Worm (Caenorhabditis elegans) whole organism, L2 larva: ENCODE data around the gene C03C10.7.

Experiments
- R02D3.7 ChIP-seq: fragments of 150-350 bp; optimal IDR thresholded peaks from 2 replicates; lab custom pipeline; 2014; ENCODE audit warnings: missing biosample characterization, missing genetic modification characterization
- ZK546.5 ChIP-seq: sonication (generic microtip); optimal IDR thresholded peaks from 2 replicates; lab custom pipeline; 2017; ENCODE audit warnings: missing biosample characterization, missing genetic modification characterization
- ama-1 ChIP-seq: fragments of 150-350 bp; optimal IDR thresholded peaks from 2 replicates; lab custom pipeline; 2018; ENCODE audit warnings: inconsistent platforms
- dmd-4 ChIP-seq: sonication (generic microtip); optimal IDR thresholded peaks from 2 replicates; lab custom pipeline; 2017; ENCODE audit warnings: missing biosample characterization, missing genetic modification characterization
- elt-3 ChIP-seq: sonication (generic microtip); optimal IDR thresholded peaks from 2 replicates; lab custom pipeline; 2017; ENCODE audit warnings: missing biosample characterization, missing genetic modification characterization
- lin-39 ChIP-seq: fragments of 150-350 bp; optimal IDR thresholded peaks from 2 replicates; lab custom pipeline; 2014; ENCODE audit warnings: missing biosample characterization, missing genetic modification reagents, missing genetic modification characterization
- nhr-10 ChIP-seq: sonication (generic microtip); optimal IDR thresholded peaks from 2 replicates; lab custom pipeline; 2017; ENCODE audit warnings: missing biosample characterization, missing genetic modification characterization
- nhr-12 ChIP-seq: fragments of 150-350 bp; optimal IDR thresholded peaks from 2 replicates; lab custom pipeline; 2014; ENCODE audit warnings: missing biosample characterization, missing genetic modification characterization
- nhr-25 ChIP-seq: fragments of 150-350 bp; sonication (generic microtip); optimal IDR thresholded peaks from 3 replicates; lab custom pipeline; 2014; ENCODE audit warnings: missing biosample characterization, missing genetic modification characterization
- unc-62 ChIP-seq: fragments of 150-350 bp; optimal IDR thresholded peaks from 2 replicates; lab custom pipeline; 2014; ENCODE audit warnings: missing biosample characterization, missing genetic modification reagents, missing genetic modification characterization
- ztf-11 ChIP-seq: sonication (generic microtip); optimal IDR thresholded peaks from 2 replicates; lab custom pipeline; 2017; ENCODE audit warnings: missing biosample characterization, missing genetic modification characterization

DNA sequence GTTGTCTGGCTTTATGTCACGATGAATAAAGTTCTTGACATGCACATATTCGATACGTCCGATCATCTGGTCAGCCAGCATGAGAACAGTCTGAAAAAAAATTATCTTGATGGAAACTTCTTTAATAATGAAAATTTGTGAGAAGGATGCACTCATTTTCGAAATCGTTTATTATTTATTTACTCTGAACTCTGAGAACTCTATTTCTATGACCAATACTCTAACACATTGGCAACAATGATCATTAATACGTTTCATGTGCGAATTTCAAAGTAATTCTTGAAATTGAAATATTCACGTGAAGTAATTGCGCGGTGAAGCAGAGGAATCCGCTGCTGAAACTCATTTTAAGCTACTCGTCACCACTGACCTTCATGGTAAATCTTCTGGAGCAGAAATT, 10.2 kb upstream of the C03C10.7 start:
- TF ChIP-seq R02D3.7 (tag; lab: Kevin White, UChicago): no peak
- no peak for TF ChIP-seq unc-62 (GFP tag; lab: Kevin White, UChicago)
- TF ChIP-seq ZK546.5 (tag; lab: Kevin White, UChicago): no peak
- no peak for TF ChIP-seq nhr-25 (tag; lab: Kevin White, UChicago)
- TF ChIP-seq nhr-10 (tag; lab: Kevin White, UChicago): no peak
- TF ChIP-seq ama-1 (lab: Kevin White, UChicago): no peak
- no peak for TF ChIP-seq nhr-12 (tag; lab: Kevin White, UChicago)
- TF ChIP-seq dmd-4: no peak
- TF ChIP-seq elt-3: no peak
- no peak for TF ChIP-seq ztf-11 (tag; lab: Kevin White, UChicago)
- TF ChIP-seq lin-39 (tag; lab: Kevin White, UChicago): no peak
